Worm (Caenorhabditis elegans) whole organism, late embryonic: Measurements from ENCODE around the gene F35H8.2.

Source experiments
- ceh-19 ChIP-seq: fragments of 200-800 bp; sonication (Bioruptor generic); optimal IDR thresholded peaks from 2 replicates; lab custom pipeline; 2018; ENCODE audit warnings: mild to moderate bottlenecking, missing genetic modification characterization, missing compliant biosample characterization
- dve-1 ChIP-seq: sonication (generic microtip); optimal IDR thresholded peaks from 2 replicates; lab custom pipeline; 2017; ENCODE audit warnings: antibody characterized with exemption, mild to moderate bottlenecking, missing genetic modification characterization, missing compliant biosample characterization
- fkh-10 ChIP-seq: fragments of 150-350 bp; optimal IDR thresholded peaks from 2 replicates; lab custom pipeline; 2014; ENCODE audit warnings: missing biosample characterization, missing genetic modification reagents, missing genetic modification characterization
- nhr-11 ChIP-seq: fragments of 150-350 bp; optimal IDR thresholded peaks from 2 replicates; lab custom pipeline; 2014; ENCODE audit warnings: missing biosample characterization, missing genetic modification characterization
- pha-4 ChIP-seq: fragments of 150-350 bp; optimal IDR thresholded peaks from 2 replicates; lab custom pipeline; 2018; ENCODE audit warnings: missing biosample characterization, missing genetic modification reagents, missing genetic modification characterization
- sdc-2 ChIP-seq: sonication (generic microtip); optimal IDR thresholded peaks from 2 replicates; lab custom pipeline; 2016; ENCODE audit warnings: missing genotype, missing genetic modification characterization, missing compliant biosample characterization
- unc-86 ChIP-seq: sonication (generic microtip); optimal IDR thresholded peaks from 2 replicates; lab custom pipeline; 2016; ENCODE audit warnings: missing genetic modification characterization, missing compliant biosample characterization

DNA sequence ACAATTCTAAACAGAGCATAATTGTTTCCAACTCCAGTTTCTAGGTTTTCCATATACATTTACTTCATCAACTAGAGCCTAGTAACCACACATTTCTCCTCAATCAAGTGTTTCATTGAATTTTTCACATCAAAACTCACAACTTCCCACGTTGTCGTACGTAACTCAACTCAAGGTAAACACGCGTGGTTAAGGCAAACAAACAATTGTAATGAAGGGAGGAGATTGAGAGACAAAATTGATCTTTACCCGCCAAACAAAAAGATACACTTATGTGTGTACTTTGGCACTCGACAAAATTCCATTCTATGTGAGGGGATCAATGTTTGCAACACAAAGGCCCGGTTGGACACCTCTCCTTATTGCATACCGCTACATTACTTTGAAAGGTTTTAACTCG lies 50.0 kb downstream of the F35H8.2 start, which contains the start of gene nhr-19:
- TF ChIP-seq dve-1 = no peak
- TF ChIP-seq nhr-11 (tag; lab: Kevin White, UChicago) = no peak
- TF ChIP-seq fkh-10 (GFP tag; lab: Kevin White, UChicago) = no peak
- no peak for TF ChIP-seq pha-4 (tag; lab: Kevin White, UChicago)
- TF ChIP-seq ceh-19 (GFP tag; lab: Kevin White, UChicago) = no peak
- TF ChIP-seq sdc-2 (tag; lab: Kevin White, UChicago) = no peak
- TF ChIP-seq unc-86 (tag; lab: Kevin White, UChicago) = no peak
